Worm (Caenorhabditis elegans) whole organism, midembryonic: ENCODE measurements around the gene clec-51.

ENCODE experiments used
- flt-1 ChIP-seq: fragments of 200-800 bp; sonication (Bioruptor generic); IDR thresholded peaks from 2 replicates; pipeline ENCODE4 v1.3.6; 2022; ENCODE audit warnings: missing genetic modification characterization, missing compliant biosample characterization
- med-1 ChIP-seq: sonication (generic microtip); optimal IDR thresholded peaks from 2 replicates; lab custom pipeline; 2017; ENCODE audit warnings: missing genetic modification characterization, mild to moderate bottlenecking, missing compliant biosample characterization, antibody characterized with exemption, missing genetic modification reagents; ENCODE audit not compliant: insufficient read depth
- ztf-29 ChIP-seq: fragments of 200-800 bp; sonication (Bioruptor generic); IDR thresholded peaks from 2 replicates; pipeline ENCODE4 v1.3.6; 2022; ENCODE audit warnings: missing genetic modification reagents, missing genetic modification characterization, missing compliant biosample characterization

DNA sequence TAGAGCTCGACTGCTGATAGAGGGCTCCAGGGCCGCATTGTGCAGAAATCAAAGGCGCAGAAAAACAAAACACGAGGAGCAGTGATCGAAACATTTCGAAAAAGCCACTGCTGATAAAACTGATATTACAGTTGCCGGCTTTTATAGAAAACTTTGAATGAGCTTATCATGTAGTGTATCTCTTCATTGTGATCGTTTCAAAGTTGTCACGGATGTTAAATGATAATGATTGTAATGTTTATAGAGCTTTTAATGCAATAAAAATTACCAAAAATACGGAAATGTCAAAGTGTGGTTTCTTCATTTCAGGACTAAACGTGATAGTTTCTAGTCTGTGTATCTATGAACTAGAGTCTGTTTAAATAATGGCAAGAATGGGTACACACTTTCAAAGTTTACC is 5.1 kb upstream of the clec-51 start, which contains the start of gene clec-52:
- no peak for TF ChIP-seq med-1 (GFP tag; lab: Kevin White, UChicago)
- TF ChIP-seq flt-1 (GFP tag; lab: Robert Waterston, UW): no peak
- no peak for TF ChIP-seq ztf-29 (GFP tag; lab: Robert Waterston, UW)
